Fruit fly (Drosophila melanogaster) whole organism, prepupa: ENCODE results near the gene C1GalTA.
A peak's percentile ranks its signal among the peaks of the same experiment; 100 is the strongest.

Experiments used
- Blimp-1 ChIP-seq: fragments of 200-800 bp; sonication (Bioruptor generic); optimal IDR thresholded peaks from 3 replicates; lab custom pipeline; 2017; ENCODE audit warnings: missing biosample characterization, missing genetic modification characterization, mild to moderate bottlenecking, moderate library complexity, missing genetic modification reagents
- CG10631 ChIP-seq: fragments of 200-800 bp; sonication (Bioruptor generic); optimal IDR thresholded peaks from 2 replicates; lab custom pipeline; 2016; ENCODE audit warnings: missing biosample characterization, missing genetic modification characterization
- CG10669 ChIP-seq: fragments of 200-800 bp; sonication (Bioruptor generic); optimal IDR thresholded peaks from 3 replicates; lab custom pipeline; 2018; ENCODE audit warnings: missing biosample characterization, mild to moderate bottlenecking, missing genetic modification characterization, moderate library complexity
- CG11294 ChIP-seq: fragments of 200-800 bp; sonication (Bioruptor generic); IDR thresholded peaks from 2 replicates; pipeline ENCODE4 v1.3.6; 2022; ENCODE audit warnings: missing biosample characterization, missing genetic modification characterization
- CG11762 ChIP-seq: fragments of 200-800 bp; sonication (Bioruptor generic); optimal IDR thresholded peaks from 3 replicates; lab custom pipeline; 2016; ENCODE audit warnings: missing biosample characterization, missing genetic modification characterization; ENCODE audit not compliant: insufficient read depth
- CG11902 ChIP-seq: fragments of 200-800 bp; sonication (Bioruptor generic); optimal IDR thresholded peaks from 3 replicates; lab custom pipeline; 2016; ENCODE audit warnings: missing biosample characterization, missing genetic modification characterization
- CG15336 ChIP-seq: fragments of 200-800 bp; sonication (Bioruptor generic); IDR thresholded peaks from 2 replicates; pipeline ENCODE4 v1.3.6; 2022; ENCODE audit warnings: missing biosample characterization, missing genetic modification characterization
- CG1621 ChIP-seq: fragments of 200-800 bp; sonication (Bioruptor generic); optimal IDR thresholded peaks from 3 replicates; lab custom pipeline; 2018; ENCODE audit warnings: missing biosample characterization, mild to moderate bottlenecking, missing genetic modification characterization
- CG16779 ChIP-seq: fragments of 200-800 bp; sonication (Bioruptor generic); optimal IDR thresholded peaks from 3 replicates; lab custom pipeline; 2017; ENCODE audit warnings: missing biosample characterization, mild to moderate bottlenecking, missing genetic modification characterization
- CG3032 ChIP-seq: fragments of 200-800 bp; optimal IDR thresholded peaks from 2 replicates; lab custom pipeline; 2019; ENCODE audit warnings: missing biosample characterization, mild to moderate bottlenecking, missing genetic modification characterization, moderate library complexity
- CG32006 ChIP-seq: fragments of 200-800 bp; sonication (Bioruptor generic); optimal IDR thresholded peaks from 3 replicates; lab custom pipeline; 2017; ENCODE audit warnings: missing biosample characterization, mild to moderate bottlenecking, missing genetic modification characterization
- CG34406 ChIP-seq: fragments of 200-800 bp; sonication (Bioruptor generic); optimal IDR thresholded peaks from 3 replicates; lab custom pipeline; 2016; ENCODE audit warnings: missing biosample characterization, missing genetic modification characterization
- CG3919 ChIP-seq: fragments of 200-800 bp; sonication (Bioruptor generic); optimal IDR thresholded peaks from 3 replicates; lab custom pipeline; 2016; ENCODE audit warnings: missing biosample characterization, missing genetic modification characterization
- CG6276 ChIP-seq: fragments of 200-800 bp; sonication (Bioruptor generic); optimal IDR thresholded peaks from 2 replicates; lab custom pipeline; 2017; ENCODE audit warnings: missing biosample characterization, mild to moderate bottlenecking, missing genetic modification characterization
- CG6792 ChIP-seq: fragments of 200-800 bp; sonication (Bioruptor generic); optimal IDR thresholded peaks from 3 replicates; lab custom pipeline; 2016; ENCODE audit warnings: missing biosample characterization, missing genetic modification characterization
- CG6808 ChIP-seq: fragments of 200-800 bp; sonication (Bioruptor generic); optimal IDR thresholded peaks from 3 replicates; lab custom pipeline; 2017; ENCODE audit warnings: missing biosample characterization, missing genetic modification characterization, mild to moderate bottlenecking, moderate library complexity, missing genetic modification reagents
- CG6854 ChIP-seq: fragments of 200-800 bp; sonication (Bioruptor generic); optimal IDR thresholded peaks from 2 replicates; lab custom pipeline; 2017; ENCODE audit warnings: missing biosample characterization, mild to moderate bottlenecking, missing genetic modification characterization
- CG7368 ChIP-seq: fragments of 200-800 bp; sonication (Bioruptor generic); optimal IDR thresholded peaks from 3 replicates; lab custom pipeline; 2016; ENCODE audit warnings: missing biosample characterization, missing genetic modification characterization
- CG8119 ChIP-seq: fragments of 200-800 bp; sonication (Bioruptor generic); IDR thresholded peaks from 3 replicates; pipeline ENCODE4 v1.3.6; 2022; ENCODE audit warnings: missing biosample characterization, missing genetic modification characterization
- CG8319 ChIP-seq: fragments of 200-800 bp; sonication (Bioruptor generic); optimal IDR thresholded peaks from 3 replicates; lab custom pipeline; 2016; ENCODE audit warnings: missing biosample characterization, missing genetic modification characterization
- CG8632 ChIP-seq: fragments of 200-800 bp; sonication (Bioruptor generic); optimal IDR thresholded peaks from 3 replicates; lab custom pipeline; 2016; ENCODE audit warnings: missing biosample characterization, missing genetic modification characterization
- CG9139 ChIP-seq: fragments of 200-800 bp; sonication (Bioruptor generic); optimal IDR thresholded peaks from 3 replicates; lab custom pipeline; 2017; ENCODE audit warnings: missing biosample characterization, mild to moderate bottlenecking, missing genetic modification characterization
- Eip93F ChIP-seq: fragments of 200-800 bp; sonication (Bioruptor generic); optimal IDR thresholded peaks from 2 replicates; lab custom pipeline; 2016; ENCODE audit warnings: missing biosample characterization, mild to moderate bottlenecking, missing genetic modification characterization
- Ets21C ChIP-seq: fragments of 200-800 bp; sonication (Bioruptor generic); optimal IDR thresholded peaks from 3 replicates; lab custom pipeline; 2016; ENCODE audit warnings: missing biosample characterization, missing genetic modification characterization
- Ets96B ChIP-seq: fragments of 200-800 bp; optimal IDR thresholded peaks from 2 replicates; lab custom pipeline; 2019; ENCODE audit warnings: missing biosample characterization, mild to moderate bottlenecking, missing genetic modification characterization, moderate library complexity
- Gug ChIP-seq: fragments of 200-800 bp; sonication (Bioruptor generic); IDR thresholded peaks from 2 replicates; pipeline ENCODE4 v1.3.6; 2022; ENCODE audit warnings: missing biosample characterization, missing genetic modification characterization
- Hr38 ChIP-seq: sonication (Bioruptor generic); optimal IDR thresholded peaks from 2 replicates; lab custom pipeline; 2016; ENCODE audit warnings: missing biosample characterization, missing genetic modification characterization
- Lpt ChIP-seq: fragments of 200-800 bp; sonication (Bioruptor generic); optimal IDR thresholded peaks from 3 replicates; lab custom pipeline; 2016; ENCODE audit warnings: missing biosample characterization, missing genetic modification characterization
- Met ChIP-seq: fragments of 200-800 bp; sonication (Bioruptor generic); optimal IDR thresholded peaks from 3 replicates; lab custom pipeline; 2016; ENCODE audit warnings: missing biosample characterization, missing genetic modification characterization
- OdsH ChIP-seq: fragments of 200-800 bp; sonication (Bioruptor generic); optimal IDR thresholded peaks from 3 replicates; lab custom pipeline; 2016; ENCODE audit warnings: missing biosample characterization, missing genetic modification characterization
- Smox ChIP-seq: fragments of 200-800 bp; sonication (Bioruptor generic); optimal IDR thresholded peaks from 3 replicates; lab custom pipeline; 2016; ENCODE audit warnings: missing biosample characterization, missing genetic modification characterization
- Sox102F ChIP-seq: fragments of 200-800 bp; sonication (Bioruptor generic); optimal IDR thresholded peaks from 2 replicates; lab custom pipeline; 2016; ENCODE audit warnings: missing biosample characterization, mild to moderate bottlenecking, missing genetic modification characterization
- Sox14 ChIP-seq: fragments of 200-800 bp; sonication (Bioruptor generic); optimal IDR thresholded peaks from 3 replicates; lab custom pipeline; 2016; ENCODE audit warnings: missing biosample characterization, missing genetic modification characterization
- Sox15 ChIP-seq: fragments of 200-800 bp; sonication (Bioruptor generic); optimal IDR thresholded peaks from 3 replicates; lab custom pipeline; 2016; ENCODE audit warnings: missing biosample characterization, missing genetic modification characterization
- achi ChIP-seq: fragments of 200-800 bp; sonication (Bioruptor generic); optimal IDR thresholded peaks from 3 replicates; lab custom pipeline; 2016; ENCODE audit warnings: missing biosample characterization, missing genetic modification characterization
- acj6 ChIP-seq: fragments of 200-800 bp; sonication (Bioruptor generic); optimal IDR thresholded peaks from 3 replicates; lab custom pipeline; 2016; ENCODE audit warnings: missing biosample characterization, missing genetic modification characterization
- cyc ChIP-seq: fragments of 200-800 bp; sonication (Bioruptor generic); optimal IDR thresholded peaks from 3 replicates; lab custom pipeline; 2016; ENCODE audit warnings: missing biosample characterization, missing genetic modification characterization
- dac ChIP-seq: fragments of 200-800 bp; sonication (Bioruptor generic); optimal IDR thresholded peaks from 2 replicates; lab custom pipeline; 2017; ENCODE audit warnings: missing biosample characterization, mild to moderate bottlenecking, missing genetic modification characterization
- eg ChIP-seq: fragments of 200-800 bp; sonication (Bioruptor generic); IDR thresholded peaks from 3 replicates; pipeline ENCODE4 v1.3.6; 2022; ENCODE audit warnings: missing biosample characterization, missing genetic modification characterization
- fd59A ChIP-seq: fragments of 200-800 bp; sonication (Bioruptor generic); optimal IDR thresholded peaks from 2 replicates; lab custom pipeline; 2017; ENCODE audit warnings: missing biosample characterization, mild to moderate bottlenecking, missing genetic modification characterization, missing genetic modification reagents
- fd85E ChIP-seq: fragments of 200-800 bp; sonication (Bioruptor generic); optimal IDR thresholded peaks from 3 replicates; lab custom pipeline; 2016; ENCODE audit warnings: missing biosample characterization, missing genetic modification characterization
- fkh ChIP-seq: fragments of 200-800 bp; sonication (Bioruptor generic); optimal IDR thresholded peaks from 3 replicates; lab custom pipeline; 2017; ENCODE audit warnings: missing biosample characterization, mild to moderate bottlenecking, missing genetic modification characterization, moderate library complexity
- lz ChIP-seq: fragments of 200-800 bp; sonication (Bioruptor generic); optimal IDR thresholded peaks from 3 replicates; lab custom pipeline; 2016; ENCODE audit warnings: missing biosample characterization, missing genetic modification characterization
- spab ChIP-seq: fragments of 200-800 bp; sonication (Bioruptor generic); optimal IDR thresholded peaks from 2 replicates; lab custom pipeline; 2017; ENCODE audit warnings: missing biosample characterization, mild to moderate bottlenecking, missing genetic modification characterization, missing genetic modification reagents
- ss ChIP-seq, 2 experiments: fragments of 200-800 bp; sonication (Bioruptor generic); optimal IDR thresholded peaks; 2 replicates in 1 of 2; 3 replicates in 1 of 2; lab custom pipeline; 2017 to 2018; ENCODE audit warnings: mild to moderate bottlenecking in 2 of 2, missing biosample characterization in 2 of 2, missing genetic modification characterization in 2 of 2, moderate library complexity in 1 of 2
- svp ChIP-seq: fragments of 200-800 bp; sonication (Bioruptor generic); peaks from one replicate; lab custom pipeline; 2016; ENCODE audit warnings: missing biosample characterization, missing genetic modification characterization
- topi ChIP-seq: fragments of 200-800 bp; sonication (Bioruptor generic); optimal IDR thresholded peaks from 3 replicates; lab custom pipeline; 2016; ENCODE audit warnings: missing biosample characterization, missing genetic modification characterization
- vri ChIP-seq: fragments of 200-800 bp; sonication (Bioruptor generic); optimal IDR thresholded peaks from 3 replicates; lab custom pipeline; 2016; ENCODE audit warnings: missing biosample characterization, mild to moderate bottlenecking, missing genetic modification characterization

The C1GalTA gene

DNA sequence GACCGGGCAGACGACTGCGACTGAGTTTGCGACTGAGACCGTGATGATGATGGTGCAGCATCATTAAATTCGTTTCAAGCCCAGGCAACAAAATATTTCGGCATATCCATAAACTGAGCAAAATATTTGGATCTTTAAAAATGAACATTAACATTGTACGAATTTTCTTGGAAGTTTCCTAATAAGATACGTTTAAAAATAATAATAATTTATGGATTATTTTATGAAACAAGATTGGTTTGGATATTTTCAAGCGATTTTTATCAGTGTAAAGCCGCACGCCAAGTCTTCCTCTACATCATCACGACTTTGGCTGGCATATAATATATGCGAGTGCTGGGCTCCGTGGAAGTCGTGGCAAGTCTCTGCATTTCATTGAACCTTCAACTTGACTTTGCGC lies 30.7 kb downstream of the C1GalTA start (continued):
- TF ChIP-seq CG9139 (GFP tag; lab: Kevin White, UChicago), result peak; percentile 46
- TF ChIP-seq Met, result peak; percentile 63
- TF ChIP-seq CG6792 (GFP tag; lab: Kevin White, UChicago), result peak; percentile 84
- peak; percentile 85 for TF ChIP-seq CG15336 (GFP tag; lab: Robert Waterston, UW)
- TF ChIP-seq fd59A (GFP tag; lab: Kevin White, UChicago), result peak; percentile 49
- peak; percentile 31 for TF ChIP-seq Sox15
- peak; percentile 9 for TF ChIP-seq CG6854 (GFP tag; lab: Kevin White, UChicago)
- peak; percentile 80 for TF ChIP-seq CG8119 (GFP tag; lab: Robert Waterston, UW)
- TF ChIP-seq Sox102F (GFP tag; lab: Kevin White, UChicago), result peak; percentile 75
- TF ChIP-seq CG3032 (tag; lab: Kevin White, UChicago), result peak; percentile 81
- TF ChIP-seq Sox14 (GFP tag; lab: Kevin White, UChicago), result peak; percentile 64
- TF ChIP-seq fd85E (GFP tag; lab: Kevin White, UChicago), result no peak
- peak; percentile 68 for TF ChIP-seq cyc
- TF ChIP-seq Hr38, result no peak
- TF ChIP-seq dac (GFP tag; lab: Kevin White, UChicago), result peak; percentile 32
- peak; percentile 72 for TF ChIP-seq CG11762
- TF ChIP-seq CG32006 (GFP tag; lab: Kevin White, UChicago), result peak; percentile 75
- peak; percentile 59 for TF ChIP-seq spab (GFP tag; lab: Kevin White, UChicago)
- TF ChIP-seq, all 60 proteins: peak for 57

DNA sequence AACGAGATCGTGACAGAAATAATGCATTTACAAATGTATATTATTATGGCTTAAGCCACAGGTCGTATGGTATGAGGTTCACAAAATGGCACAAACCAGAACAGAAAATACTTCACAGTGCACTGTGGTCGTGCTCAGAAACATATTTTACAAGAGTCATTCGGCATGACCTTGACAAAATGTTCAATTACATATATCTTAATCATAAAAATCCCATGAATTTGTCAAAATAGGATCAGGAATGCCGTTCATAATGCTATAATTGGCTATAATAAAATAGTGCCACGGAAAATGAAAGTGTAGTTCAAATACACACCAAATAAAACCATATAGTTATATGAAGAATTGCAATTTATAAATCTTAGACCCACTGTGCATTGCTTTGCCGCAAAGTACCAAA lies 31.4 kb downstream of the C1GalTA start:
- peak; percentile 62 for TF ChIP-seq spab (GFP tag; lab: Kevin White, UChicago)
- TF ChIP-seq CG15336 (GFP tag; lab: Robert Waterston, UW), result peak; percentile 62
- no peak for TF ChIP-seq CG8319 (GFP tag; lab: Kevin White, UChicago)
- no peak for TF ChIP-seq Hr38
- 0 out of 2 replicates have a peak, but pooled peaks have one; percentile 32 for TF ChIP-seq Gug (GFP tag; lab: Robert Waterston, UW)
- peak; percentile 57 for TF ChIP-seq CG10631
- peak; percentile 57 for TF ChIP-seq achi (GFP tag; lab: Kevin White, UChicago)
- no peak for TF ChIP-seq topi (GFP tag; lab: Kevin White, UChicago)
- TF ChIP-seq fkh (GFP tag; lab: Kevin White, UChicago), result no peak
- TF ChIP-seq Ets21C (GFP tag; lab: Kevin White, UChicago), result no peak
- peak; percentile 42 for TF ChIP-seq Ets96B (tag; lab: Kevin White, UChicago)
- TF ChIP-seq acj6 (GFP tag; lab: Kevin White, UChicago), result peak; percentile 54
- no peak for TF ChIP-seq vri
- no peak for TF ChIP-seq Smox
- TF ChIP-seq Met, result no peak
- peak; percentile 49 for TF ChIP-seq Lpt (GFP tag; lab: Kevin White, UChicago)
- peak; percentile 74 for TF ChIP-seq CG10669 (GFP tag; lab: Kevin White, UChicago)
- TF ChIP-seq lz (GFP tag; lab: Kevin White, UChicago), result no peak
- TF ChIP-seq fd85E (GFP tag; lab: Kevin White, UChicago), result no peak
- peak; percentile 38 for TF ChIP-seq CG3919 (GFP tag; lab: Kevin White, UChicago)
- no peak for TF ChIP-seq cyc
- peak; percentile 51 for TF ChIP-seq CG6276 (GFP tag; lab: Kevin White, UChicago)
- TF ChIP-seq CG7368 (GFP tag; lab: Kevin White, UChicago), result no peak
- TF ChIP-seq CG11294 (GFP tag; lab: Robert Waterston, UW), result 0 out of 2 replicates have a peak, but pooled peaks have one; percentile 28
- TF ChIP-seq Sox102F (GFP tag; lab: Kevin White, UChicago), result no peak
- TF ChIP-seq CG6792 (GFP tag; lab: Kevin White, UChicago), result peak; percentile 14
- no peak for TF ChIP-seq CG16779 (tag; lab: Kevin White, UChicago)
- no peak for TF ChIP-seq Eip93F (GFP tag; lab: Kevin White, UChicago)
- TF ChIP-seq CG8119 (GFP tag; lab: Robert Waterston, UW), result peak; percentile 65
- peak; percentile 14 for TF ChIP-seq CG34406 (GFP tag; lab: Kevin White, UChicago)
- TF ChIP-seq ss (GFP tag; optimal IDR thresholded peaks at IDR 0.05; lab: Kevin White, UChicago), result peak in 1 of 2 experiments; percentile 38
- TF ChIP-seq svp (GFP tag; lab: Kevin White, UChicago), result no peak
- TF ChIP-seq CG11902 (GFP tag; lab: Kevin White, UChicago), result no peak
- peak; percentile 25 for TF ChIP-seq CG11762
- TF ChIP-seq CG6808 (GFP tag; lab: Kevin White, UChicago), result peak; percentile 70
- TF ChIP-seq CG8632 (GFP tag; lab: Kevin White, UChicago), result peak; percentile 23
- peak; percentile 53 for TF ChIP-seq OdsH
- no peak for TF ChIP-seq Blimp-1
- TF ChIP-seq eg, result 0 out of 3 replicates have a peak, but pooled peaks have one; percentile 26
- TF ChIP-seq CG1621 (tag; lab: Kevin White, UChicago), result peak; percentile 25
- TF ChIP-seq CG32006 (GFP tag; lab: Kevin White, UChicago), result peak; percentile 76
